Fruit fly (Drosophila melanogaster): Measurements from ENCODE around the gene Lectin-galC1.

dm6 chr2L:19405685-19406357 lies 11.4 kb upstream of the Lectin-galC1 start:
- TF ChIP-seq ttk (optimal IDR thresholded peaks at IDR 0.05) (no peak), insv (optimal IDR thresholded peaks at IDR 0.05) (no peak), h (optimal IDR thresholded peaks at IDR 0.05) (no peak), psq (optimal IDR thresholded peaks at IDR 0.05) (no peak), Sin3A (optimal IDR thresholded peaks at IDR 0.05) (no peak), Myc (optimal IDR thresholded peaks at IDR 0.05) (no peak)
